Fruit fly (Drosophila melanogaster): ENCODE measurements around the gene CG13766.

dm6 chr2L:6613156-6613555 is 47.2 kb upstream of the CG13766 start:
- TF ChIP-seq psq (optimal IDR thresholded peaks at IDR 0.05) (no peak), Myc (optimal IDR thresholded peaks at IDR 0.05) (no peak)

Data from Kc167 (cell line).